Worm (Caenorhabditis elegans) whole organism, mixed stage, embryonic: ENCODE data around the gene dgn-2.

Experiments
- M03D4.4 ChIP-seq: sonication (generic microtip); optimal IDR thresholded peaks from 2 replicates; lab custom pipeline; 2017; ENCODE audit warnings: mild to moderate bottlenecking, missing genetic modification characterization, missing compliant biosample characterization
- bed-3 ChIP-seq: fragments of 200-800 bp; sonication (Bioruptor generic); optimal IDR thresholded peaks from 3 replicates; lab custom pipeline; 2018; ENCODE audit warnings: mild to moderate bottlenecking, missing genetic modification characterization, moderate library complexity, missing compliant biosample characterization
- blmp-1 ChIP-seq: fragments of 150-350 bp; optimal IDR thresholded peaks from 2 replicates; lab custom pipeline; 2014; ENCODE audit warnings: missing biosample characterization, missing genetic modification characterization
- ceh-39 ChIP-seq: fragments of 150-350 bp; optimal IDR thresholded peaks from 2 replicates; lab custom pipeline; 2014; ENCODE audit warnings: missing biosample characterization, missing genetic modification characterization
- ceh-43 ChIP-seq: fragments of 200-800 bp; sonication (Bioruptor generic); optimal IDR thresholded peaks from 2 replicates; lab custom pipeline; 2018; ENCODE audit warnings: mild to moderate bottlenecking, missing genetic modification characterization, moderate library complexity, missing compliant biosample characterization
- ceh-83 ChIP-seq: fragments of 200-800 bp; sonication (Bioruptor generic); optimal IDR thresholded peaks from 2 replicates; lab custom pipeline; 2018; ENCODE audit warnings: mild to moderate bottlenecking, missing genetic modification characterization, missing compliant biosample characterization
- ces-1 ChIP-seq: fragments of 150-350 bp; optimal IDR thresholded peaks from 2 replicates; lab custom pipeline; 2014; ENCODE audit warnings: missing biosample characterization, missing genetic modification reagents, missing genetic modification characterization
- cnd-1 ChIP-seq: fragments of 200-800 bp; sonication (Bioruptor generic); optimal IDR thresholded peaks from 2 replicates; lab custom pipeline; 2018; ENCODE audit warnings: mild to moderate bottlenecking, missing genetic modification characterization, missing compliant biosample characterization
- elt-1 ChIP-seq: sonication (generic microtip); optimal IDR thresholded peaks from 2 replicates; lab custom pipeline; 2017; ENCODE audit warnings: missing genetic modification characterization, mild to moderate bottlenecking, missing compliant biosample characterization, antibody characterized with exemption, moderate library complexity, borderline replicate concordance; ENCODE audit not compliant: insufficient read depth
- elt-3 ChIP-seq: fragments of 150-350 bp; optimal IDR thresholded peaks from 2 replicates; lab custom pipeline; 2014; ENCODE audit warnings: missing biosample characterization, missing genetic modification characterization
- flh-1 ChIP-seq: fragments of 200-800 bp; sonication (Bioruptor generic); optimal IDR thresholded peaks from 2 replicates; lab custom pipeline; 2018; ENCODE audit warnings: mild to moderate bottlenecking, missing genetic modification characterization, moderate library complexity, missing compliant biosample characterization
- ham-2 ChIP-seq: fragments of 200-800 bp; sonication (Bioruptor generic); optimal IDR thresholded peaks from 2 replicates; lab custom pipeline; 2018; ENCODE audit warnings: mild to moderate bottlenecking, missing genetic modification characterization, missing compliant biosample characterization
- lin-13 ChIP-seq: fragments of 150-350 bp; optimal IDR thresholded peaks from 2 replicates; lab custom pipeline; 2014; ENCODE audit warnings: missing biosample characterization, missing genetic modification characterization
- lin-32 ChIP-seq: fragments of 200-800 bp; sonication (Bioruptor generic); optimal IDR thresholded peaks from 2 replicates; lab custom pipeline; 2018; ENCODE audit warnings: mild to moderate bottlenecking, missing genetic modification characterization, missing compliant biosample characterization
- lsy-2 ChIP-seq: fragments of 150-350 bp; optimal IDR thresholded peaks from 2 replicates; lab custom pipeline; 2014; ENCODE audit warnings: missing biosample characterization, missing genetic modification characterization
- mep-1 ChIP-seq: fragments of 150-350 bp; optimal IDR thresholded peaks from 2 replicates; lab custom pipeline; 2017; ENCODE audit warnings: missing biosample characterization, missing genetic modification reagents, missing genetic modification characterization, inconsistent platforms
- mls-2 ChIP-seq: sonication (generic microtip); optimal IDR thresholded peaks from 2 replicates; lab custom pipeline; 2016; ENCODE audit warnings: mild to moderate bottlenecking, missing genetic modification characterization, moderate library complexity, missing compliant biosample characterization
- nhr-2 ChIP-seq: fragments of 150-350 bp; optimal IDR thresholded peaks from 2 replicates; lab custom pipeline; 2014; ENCODE audit warnings: missing biosample characterization, missing genetic modification characterization
- nhr-237 ChIP-seq: fragments of 150-350 bp; optimal IDR thresholded peaks from 2 replicates; lab custom pipeline; 2014; ENCODE audit warnings: missing biosample characterization, missing genetic modification characterization
- nhr-28 ChIP-seq: fragments of 150-350 bp; optimal IDR thresholded peaks from 2 replicates; lab custom pipeline; 2014; ENCODE audit warnings: missing biosample characterization, missing genetic modification characterization
- nhr-76 ChIP-seq: sonication (generic microtip); optimal IDR thresholded peaks from 2 replicates; lab custom pipeline; 2017; ENCODE audit warnings: missing biosample characterization, missing genetic modification characterization
- pha-4 ChIP-seq: fragments of 150-350 bp; optimal IDR thresholded peaks from 2 replicates; lab custom pipeline; 2018; ENCODE audit warnings: missing biosample characterization, missing genetic modification reagents, missing genetic modification characterization
- snpc-4 ChIP-seq: fragments of 150-350 bp; optimal IDR thresholded peaks from 2 replicates; lab custom pipeline; 2014; ENCODE audit warnings: missing biosample characterization, missing genetic modification characterization
- sptf-1 ChIP-seq: sonication (generic microtip); optimal IDR thresholded peaks from 2 replicates; lab custom pipeline; 2017; ENCODE audit warnings: mild to moderate bottlenecking, missing genetic modification characterization, moderate library complexity, missing compliant biosample characterization
- tbx-8 ChIP-seq: fragments of 200-800 bp; sonication (Bioruptor generic); optimal IDR thresholded peaks from 2 replicates; lab custom pipeline; 2018; ENCODE audit warnings: mild to moderate bottlenecking, missing genetic modification characterization, moderate library complexity, missing compliant biosample characterization
- unc-120 ChIP-seq: sonication (generic microtip); optimal IDR thresholded peaks from 2 replicates; lab custom pipeline; 2017; ENCODE audit warnings: missing genetic modification characterization, missing compliant biosample characterization; ENCODE audit not compliant: poor library complexity, severe bottlenecking
- unc-39 ChIP-seq: fragments of 150-350 bp; optimal IDR thresholded peaks from 2 replicates; lab custom pipeline; 2014; ENCODE audit warnings: missing biosample characterization, missing genetic modification characterization
- unc-62 ChIP-seq: fragments of 150-350 bp; optimal IDR thresholded peaks from 2 replicates; lab custom pipeline; 2014; ENCODE audit warnings: missing biosample characterization, missing genetic modification reagents, missing genetic modification characterization
- zip-8 ChIP-seq: fragments of 150-350 bp; optimal IDR thresholded peaks from 2 replicates; lab custom pipeline; 2014; ENCODE audit warnings: missing biosample characterization, missing genetic modification characterization
- ztf-11 ChIP-seq: fragments of 150-350 bp; optimal IDR thresholded peaks from 2 replicates; lab custom pipeline; 2014; ENCODE audit warnings: missing biosample characterization, missing genetic modification characterization

The dgn-2 gene

DNA sequence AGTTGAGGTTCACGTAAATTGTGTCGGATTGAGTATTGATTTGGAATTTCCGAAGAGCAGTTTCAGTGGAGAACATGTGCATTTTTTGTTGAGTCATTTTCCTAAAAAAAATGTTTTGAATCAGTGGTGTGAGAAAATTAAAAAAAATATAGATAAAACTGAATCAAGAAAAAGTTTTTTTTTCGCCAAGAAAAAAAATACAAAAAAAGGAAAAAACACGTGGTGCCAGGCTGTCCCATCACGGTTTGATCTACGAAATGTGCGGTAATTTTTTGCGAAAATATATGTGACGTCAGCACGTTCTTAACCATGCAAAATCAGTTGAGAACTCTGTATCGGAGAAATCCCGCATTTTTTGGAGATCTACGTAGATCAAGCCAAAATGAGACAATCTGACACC, 26.6 kb upstream of the dgn-2 start, which contains the start of gene F56C3.9:
Gene F56C3.9, minus strand, starts transcription at position 101 of the 400 bp plus-strand sequence.
- TF ChIP-seq ceh-43 (no peak), flh-1 (GFP tag; lab: Kevin White, UChicago) (no peak), nhr-76 (tag; lab: Kevin White, UChicago) (no peak), blmp-1 (tag; lab: Kevin White, UChicago) (no peak), M03D4.4 (tag; lab: Kevin White, UChicago) (no peak), cnd-1 (no peak), ces-1 (GFP tag; lab: Kevin White, UChicago) (no peak), nhr-28 (tag; lab: Kevin White, UChicago) (no peak), lsy-2 (tag; lab: Kevin White, UChicago) (no peak), snpc-4 (tag; lab: Kevin White, UChicago) (no peak), ceh-83 (GFP tag; lab: Kevin White, UChicago) (no peak), tbx-8 (GFP tag; lab: Kevin White, UChicago) (no peak), sptf-1 (no peak), nhr-2 (tag; lab: Kevin White, UChicago) (no peak), unc-39 (no peak), pha-4 (no peak), lin-13 (tag; lab: Kevin White, UChicago) (no peak)
- TF ChIP-seq, all 35 proteins: peak for 0

DNA sequence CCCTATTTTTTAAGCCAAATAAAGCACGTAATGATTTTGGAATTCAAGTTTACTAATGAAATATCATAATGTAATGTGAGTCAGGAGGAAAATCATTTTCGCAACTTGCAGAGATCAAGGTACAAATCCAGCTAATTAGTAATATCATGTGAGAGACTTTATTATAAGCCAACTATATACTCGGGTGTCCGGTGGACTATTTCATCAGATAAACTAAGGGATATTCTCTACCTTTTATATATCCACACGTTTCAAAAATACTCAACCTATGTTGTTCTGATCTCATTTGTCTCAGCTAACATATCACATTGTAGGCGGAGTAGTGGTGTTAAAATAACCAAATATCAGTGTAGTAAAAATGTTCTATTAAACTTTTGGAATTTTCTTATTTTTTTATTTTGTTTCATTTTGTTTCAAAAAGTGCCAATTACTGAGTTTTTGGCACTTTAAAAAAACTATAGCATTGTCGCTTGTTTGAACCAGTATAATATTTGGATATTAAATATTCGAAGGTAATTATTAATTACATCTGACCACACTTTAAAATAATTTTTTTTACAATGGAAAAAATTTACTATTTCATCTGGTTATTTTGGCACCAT, 22.2 kb upstream of the dgn-2 start:
- TF ChIP-seq lin-32 (GFP tag; lab: Kevin White, UChicago) (no peak), ces-1 (GFP tag; lab: Kevin White, UChicago) (peak; percentile 62), elt-3 (tag; lab: Kevin White, UChicago) (peak; percentile 74), unc-62 (no peak), zip-8 (tag; lab: Kevin White, UChicago) (no peak), lsy-2 (tag; lab: Kevin White, UChicago) (no peak), nhr-237 (tag; lab: Kevin White, UChicago) (peak; percentile 89), pha-4 (no peak), ceh-83 (GFP tag; lab: Kevin White, UChicago) (no peak)

DNA sequence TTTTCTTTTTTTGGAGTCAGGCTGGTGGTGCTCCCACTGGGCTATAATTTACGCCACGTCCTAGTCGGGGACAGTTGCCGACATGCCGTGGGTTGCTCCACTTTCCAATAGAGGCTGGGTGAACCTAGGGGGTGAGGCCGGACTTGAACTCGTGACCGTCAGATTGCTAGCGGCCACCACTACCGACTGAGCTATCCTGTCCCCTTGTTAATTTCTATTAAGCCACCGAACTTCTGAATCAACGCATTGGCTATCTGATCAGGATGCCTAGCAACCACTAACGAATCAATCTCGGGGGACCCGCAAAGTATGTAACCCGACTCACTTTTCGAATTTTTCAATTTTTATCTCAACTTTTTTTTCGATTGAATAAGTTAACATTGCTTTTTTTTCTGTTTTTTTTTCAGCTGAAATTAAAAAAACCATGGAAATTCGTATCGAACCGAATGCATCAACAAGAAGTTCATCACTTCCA, 19.6 kb upstream of the dgn-2 start, which contains the start of gene F56C3.1:
Gene F56C3.1, plus strand, starts transcription at position 425 of the 475 bp plus-strand sequence.
- TF ChIP-seq ztf-11 (tag; lab: Kevin White, UChicago) (no peak), nhr-76 (tag; lab: Kevin White, UChicago) (no peak), ham-2 (GFP tag; lab: Kevin White, UChicago) (no peak), elt-3 (tag; lab: Kevin White, UChicago) (no peak), M03D4.4 (tag; lab: Kevin White, UChicago) (no peak)

DNA sequence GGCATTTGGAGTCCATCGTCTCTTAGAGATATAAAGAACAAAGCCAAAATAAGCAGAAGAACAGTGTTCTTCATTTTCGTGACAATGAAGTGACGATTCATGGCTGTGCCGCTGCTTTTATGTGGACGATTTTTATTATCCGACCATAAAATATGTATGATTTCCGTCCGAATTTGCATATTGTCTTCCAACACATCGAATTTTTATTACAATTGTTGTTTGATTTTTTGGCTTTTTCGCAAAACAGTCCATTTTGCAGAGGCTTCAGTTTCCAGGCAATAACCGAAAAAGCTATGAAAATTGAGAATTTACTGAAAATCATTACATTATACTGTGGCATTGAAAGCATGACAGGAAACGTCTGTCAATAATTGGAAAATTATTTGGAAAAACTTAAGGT, 17.2 kb upstream of the dgn-2 start, which contains the start of gene F56C3.8:
Gene F56C3.8, minus strand, starts transcription at position 101 of the 400 bp plus-strand sequence.
- TF ChIP-seq lsy-2 (tag; lab: Kevin White, UChicago), result no peak
- no peak for TF ChIP-seq sptf-1
- no peak for TF ChIP-seq flh-1 (GFP tag; lab: Kevin White, UChicago)
- no peak for TF ChIP-seq lin-13 (tag; lab: Kevin White, UChicago)
- no peak for TF ChIP-seq ceh-39 (tag; lab: Kevin White, UChicago)
- TF ChIP-seq elt-3 (tag; lab: Kevin White, UChicago), result no peak
- TF ChIP-seq tbx-8 (GFP tag; lab: Kevin White, UChicago), result no peak
- TF ChIP-seq unc-62, result no peak
- TF ChIP-seq ztf-11 (tag; lab: Kevin White, UChicago), result no peak
- no peak for TF ChIP-seq bed-3 (GFP tag; lab: Kevin White, UChicago)
- no peak for TF ChIP-seq nhr-28 (tag; lab: Kevin White, UChicago)
- no peak for TF ChIP-seq unc-120 (tag; lab: Kevin White, UChicago)
- no peak for TF ChIP-seq ceh-43
- no peak for TF ChIP-seq ceh-83 (GFP tag; lab: Kevin White, UChicago)
- no peak for TF ChIP-seq mep-1 (tag; lab: Kevin White, UChicago)
- no peak for TF ChIP-seq ham-2 (GFP tag; lab: Kevin White, UChicago)
- TF ChIP-seq, all 35 proteins: peak for 0

DNA sequence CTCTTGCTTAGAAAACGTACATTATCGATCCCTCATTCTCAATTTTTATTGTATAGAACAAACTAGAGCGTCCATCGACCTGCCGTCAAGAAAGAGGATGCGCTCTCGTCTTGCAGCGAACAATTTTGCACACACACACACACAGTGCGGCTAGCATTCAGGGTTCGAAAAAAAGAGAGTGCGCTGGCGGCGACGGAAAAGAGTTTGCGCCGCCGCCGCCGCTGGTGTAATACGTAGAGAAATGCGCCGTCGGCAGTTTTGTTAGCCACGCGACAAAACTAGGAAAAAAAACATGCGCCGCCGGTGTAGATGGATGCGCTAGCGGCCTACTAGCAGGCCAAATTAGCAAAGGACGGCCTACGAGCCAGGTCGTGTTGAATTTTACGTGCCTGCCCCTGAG, 16.2 kb upstream of the dgn-2 start:
- TF ChIP-seq elt-1, result no peak
- TF ChIP-seq mls-2 (tag; lab: Kevin White, UChicago), result no peak
- no peak for TF ChIP-seq ham-2 (GFP tag; lab: Kevin White, UChicago)
- no peak for TF ChIP-seq ceh-43
- no peak for TF ChIP-seq elt-3 (tag; lab: Kevin White, UChicago)
- no peak for TF ChIP-seq lsy-2 (tag; lab: Kevin White, UChicago)
- no peak for TF ChIP-seq ces-1 (GFP tag; lab: Kevin White, UChicago)
- no peak for TF ChIP-seq unc-62
- TF ChIP-seq nhr-76 (tag; lab: Kevin White, UChicago), result no peak
